Fruit fly (Drosophila melanogaster) whole organism, embryonic: ENCODE data around the gene CG11030.

Experiments
- CG10654 ChIP-seq: fragments of 200-800 bp; sonication (Bioruptor generic); optimal IDR thresholded peaks from 2 replicates; lab custom pipeline; 2016; ENCODE audit warnings: missing biosample characterization, missing genetic modification characterization
- CG11723 ChIP-seq: fragments of 200-800 bp; sonication (Bioruptor generic); optimal IDR thresholded peaks from 2 replicates; lab custom pipeline; 2017; ENCODE audit warnings: missing biosample characterization, mild to moderate bottlenecking, missing genetic modification characterization
- CG12236 ChIP-seq: fragments of 200-800 bp; sonication (Bioruptor generic); optimal IDR thresholded peaks from 2 replicates; lab custom pipeline; 2016; ENCODE audit warnings: missing biosample characterization, missing genetic modification characterization
- CG13424 ChIP-seq: fragments of 200-800 bp; sonication (Bioruptor generic); optimal IDR thresholded peaks from 2 replicates; lab custom pipeline; 2019; ENCODE audit warnings: missing biosample characterization, mild to moderate bottlenecking, missing genetic modification characterization, moderate library complexity
- CG14014 ChIP-seq: fragments of 200-800 bp; sonication (Bioruptor generic); IDR thresholded peaks from 2 replicates; pipeline ENCODE4 v1.3.6; 2022; ENCODE audit warnings: missing biosample characterization, missing genetic modification characterization
- CG1529 ChIP-seq: fragments of 200-800 bp; sonication (Bioruptor generic); optimal IDR thresholded peaks from 3 replicates; lab custom pipeline; 2018; ENCODE audit warnings: missing biosample characterization, missing genetic modification characterization
- CG16813 ChIP-seq: fragments of 200-800 bp; sonication (Bioruptor generic); IDR thresholded peaks from 3 replicates; pipeline ENCODE4 v1.3.6; 2022; ENCODE audit warnings: missing biosample characterization, missing genetic modification characterization; ENCODE audit not compliant: partially characterized antibody
- CG16863 ChIP-seq: fragments of 200-800 bp; sonication (Bioruptor generic); optimal IDR thresholded peaks from 3 replicates; lab custom pipeline; 2016; ENCODE audit warnings: missing biosample characterization, missing genetic modification characterization
- CG17802 ChIP-seq: fragments of 200-800 bp; sonication (Bioruptor generic); optimal IDR thresholded peaks from 2 replicates; lab custom pipeline; 2018; ENCODE audit warnings: missing biosample characterization, mild to moderate bottlenecking, missing genetic modification characterization, moderate library complexity
- CG2116 ChIP-seq: fragments of 200-800 bp; sonication (Bioruptor generic); optimal IDR thresholded peaks from 3 replicates; lab custom pipeline; 2018; ENCODE audit warnings: missing biosample characterization, mild to moderate bottlenecking, missing genetic modification characterization
- CG2199 ChIP-seq: fragments of 200-800 bp; sonication (Bioruptor generic); IDR thresholded peaks from 3 replicates; pipeline ENCODE4 v1.3.6; 2022; ENCODE audit warnings: missing biosample characterization, missing genetic modification characterization
- CG30020 ChIP-seq: fragments of 200-800 bp; optimal IDR thresholded peaks from 2 replicates; lab custom pipeline; 2019; ENCODE audit warnings: missing biosample characterization, mild to moderate bottlenecking, missing genetic modification characterization, moderate library complexity
- CG34422 ChIP-seq: fragments of 200-800 bp; sonication (Bioruptor generic); IDR thresholded peaks from 3 replicates; pipeline ENCODE4 v1.3.6; 2022; ENCODE audit warnings: missing biosample characterization, missing genetic modification characterization
- CG4617 ChIP-seq: fragments of 200-800 bp; sonication (Bioruptor generic); optimal IDR thresholded peaks from 3 replicates; lab custom pipeline; 2016; ENCODE audit warnings: missing biosample characterization, missing genetic modification characterization, borderline replicate concordance
- CG6254 ChIP-seq: fragments of 200-800 bp; sonication (Bioruptor generic); optimal IDR thresholded peaks from 3 replicates; lab custom pipeline; 2017; ENCODE audit warnings: mild to moderate bottlenecking, missing biosample characterization, missing genetic modification reagents, missing genetic modification characterization
- CG8290 ChIP-seq, 3 experiments: fragments of 200-800 bp; sonication (Bioruptor generic); optimal IDR thresholded peaks; 2 replicates each; lab custom pipeline; 2016 to 2019; ENCODE audit warnings: missing biosample characterization in 3 of 3, missing genetic modification characterization in 3 of 3, mild to moderate bottlenecking in 2 of 3, moderate library complexity in 1 of 3
- Fer1 ChIP-seq: fragments of 200-800 bp; sonication (Bioruptor generic); optimal IDR thresholded peaks from 2 replicates; lab custom pipeline; 2017; ENCODE audit warnings: missing biosample characterization, mild to moderate bottlenecking, missing genetic modification characterization
- HmgZ ChIP-seq: fragments of 200-800 bp; sonication (Bioruptor generic); optimal IDR thresholded peaks from 2 replicates; lab custom pipeline; 2018; ENCODE audit warnings: missing biosample characterization, mild to moderate bottlenecking, missing genetic modification characterization
- Ptx1 ChIP-seq: fragments of 200-800 bp; sonication (Bioruptor generic); IDR thresholded peaks from 2 replicates; pipeline ENCODE4 v1.3.6; 2022; ENCODE audit warnings: missing biosample characterization, missing genetic modification characterization
- Taf1 ChIP-seq: fragments of 200-800 bp; sonication (Bioruptor generic); IDR thresholded peaks from 2 replicates; pipeline ENCODE4 v1.3.6; 2022; ENCODE audit warnings: missing biosample characterization, missing genetic modification characterization
- az2 ChIP-seq: fragments of 200-800 bp; sonication (Bioruptor generic); optimal IDR thresholded peaks from 3 replicates; lab custom pipeline; 2016; ENCODE audit warnings: missing biosample characterization, missing genetic modification characterization
- bcd ChIP-seq: fragments of 200-800 bp; sonication (Bioruptor generic); optimal IDR thresholded peaks from 2 replicates; lab custom pipeline; 2017; ENCODE audit warnings: missing biosample characterization, mild to moderate bottlenecking, missing genetic modification characterization
- chinmo ChIP-seq: fragments of 200-800 bp; sonication (Bioruptor generic); IDR thresholded peaks from 4 replicates; pipeline ENCODE4 v1.3.6; 2022; ENCODE audit warnings: missing biosample characterization, missing genetic modification characterization; ENCODE audit not compliant: partially characterized antibody
- danr ChIP-seq: fragments of 200-800 bp; sonication (Bioruptor generic); IDR thresholded peaks from 2 replicates; pipeline ENCODE4 v1.3.6; 2022; ENCODE audit warnings: missing biosample characterization, missing genetic modification characterization
- exex ChIP-seq: fragments of 200-800 bp; sonication (Bioruptor generic); optimal IDR thresholded peaks from 4 replicates; lab custom pipeline; 2018; ENCODE audit warnings: missing biosample characterization, mild to moderate bottlenecking, missing genetic modification characterization, moderate library complexity
- gcm ChIP-seq: fragments of 200-800 bp; sonication (Bioruptor generic); optimal IDR thresholded peaks from 2 replicates; lab custom pipeline; 2019; ENCODE audit warnings: missing biosample characterization, mild to moderate bottlenecking, missing genetic modification characterization, moderate library complexity
- gsb ChIP-seq: fragments of 200-800 bp; sonication (Bioruptor generic); IDR thresholded peaks from 2 replicates; pipeline ENCODE4 v1.3.6; 2022; ENCODE audit warnings: missing biosample characterization, missing genetic modification characterization
- knrl ChIP-seq: fragments of 200-800 bp; sonication (Bioruptor generic); IDR thresholded peaks from 3 replicates; pipeline ENCODE4 v1.3.6; 2022; ENCODE audit warnings: missing biosample characterization, missing genetic modification characterization; ENCODE audit not compliant: partially characterized antibody
- lilli ChIP-seq: fragments of 200-800 bp; sonication (Bioruptor generic); optimal IDR thresholded peaks from 3 replicates; lab custom pipeline; 2016; ENCODE audit warnings: missing biosample characterization, missing genetic modification characterization
- lmd ChIP-seq: fragments of 200-800 bp; sonication (Bioruptor generic); IDR thresholded peaks from 2 replicates; pipeline ENCODE4 v1.3.6; 2022; ENCODE audit warnings: missing biosample characterization, missing genetic modification characterization
- mam ChIP-seq: fragments of 200-800 bp; sonication (Bioruptor generic); optimal IDR thresholded peaks from 3 replicates; lab custom pipeline; 2016; ENCODE audit warnings: missing biosample characterization, missing genetic modification characterization
- nerfin-2 ChIP-seq: fragments of 200-800 bp; sonication (Bioruptor generic); IDR thresholded peaks from 2 replicates; pipeline ENCODE4 v1.3.6; 2022; ENCODE audit warnings: missing biosample characterization, missing genetic modification characterization; ENCODE audit not compliant: partially characterized antibody
- slbo ChIP-seq: fragments of 200-800 bp; sonication (Bioruptor generic); IDR thresholded peaks from 2 replicates; pipeline ENCODE4 v1.3.6; 2022; ENCODE audit warnings: missing biosample characterization, missing genetic modification characterization
- sob ChIP-seq: fragments of 200-800 bp; sonication (Bioruptor generic); IDR thresholded peaks from 2 replicates; pipeline ENCODE4 v1.3.6; 2022; ENCODE audit warnings: missing biosample characterization, missing genetic modification characterization
- stwl ChIP-seq: fragments of 200-800 bp; sonication (Bioruptor generic); optimal IDR thresholded peaks from 3 replicates; lab custom pipeline; 2018; ENCODE audit warnings: missing biosample characterization, mild to moderate bottlenecking, missing genetic modification characterization, moderate library complexity
- sug ChIP-seq: fragments of 200-800 bp; optimal IDR thresholded peaks from 2 replicates; lab custom pipeline; 2019; ENCODE audit warnings: missing biosample characterization, mild to moderate bottlenecking, missing genetic modification characterization, moderate library complexity
- tx ChIP-seq: fragments of 200-800 bp; sonication (Bioruptor generic); optimal IDR thresholded peaks from 2 replicates; lab custom pipeline; 2016; ENCODE audit warnings: missing biosample characterization, missing genetic modification characterization
- vnd ChIP-seq: fragments of 200-800 bp; sonication (Bioruptor generic); IDR thresholded peaks from 3 replicates; pipeline ENCODE4 v1.3.6; 2022; ENCODE audit warnings: missing biosample characterization, missing genetic modification characterization; ENCODE audit not compliant: partially characterized antibody

CG11030 gene

dm6 chr2L:5771179-5771578, 46.7 kb downstream of the CG11030 start (continued):
- TF ChIP-seq stwl (tag; lab: Kevin White, UChicago): peak; percentile 78
- 0 out of 2 replicates have a peak, but pooled peaks have one; percentile 10 for TF ChIP-seq gsb (GFP tag; lab: Robert Waterston, UW)
- peak; percentile 45 for TF ChIP-seq HmgZ (tag; lab: Kevin White, UChicago)
- TF ChIP-seq CG14014 (GFP tag; lab: Robert Waterston, UW): 0 out of 2 replicates have a peak, but pooled peaks have one; percentile 17
- TF ChIP-seq Ptx1 (GFP tag; lab: Robert Waterston, UW): peak; percentile 63
- TF ChIP-seq slbo: peak; percentile 74
- TF ChIP-seq CG8290 (GFP tag; optimal IDR thresholded peaks at IDR 0.05; lab: Kevin White, UChicago): peak; percentile 10
- TF ChIP-seq CG8290 (tag; optimal IDR thresholded peaks at IDR 0.05; lab: Kevin White, UChicago): no peak
- TF ChIP-seq CG16813 (GFP tag; lab: Robert Waterston, UW): peak; percentile 60
- TF ChIP-seq knrl (GFP tag; lab: Robert Waterston, UW): peak; percentile 77
- TF ChIP-seq az2 (GFP tag; lab: Kevin White, UChicago): peak; percentile 39
- peak; percentile 41 for TF ChIP-seq bcd (GFP tag; lab: Kevin White, UChicago)
- no peak for TF ChIP-seq gcm (GFP tag; lab: Kevin White, UChicago)
- no peak for TF ChIP-seq CG2116 (GFP tag; lab: Kevin White, UChicago)
- TF ChIP-seq lmd (GFP tag; lab: Robert Waterston, UW): peak; percentile 46; the same call in 1 of the 2 replicates
- peak; percentile 32 for TF ChIP-seq mam (GFP tag; lab: Kevin White, UChicago)
- TF ChIP-seq CG13424 (tag; lab: Kevin White, UChicago): peak; percentile 5
- peak; percentile 6 for TF ChIP-seq CG16863 (GFP tag; lab: Kevin White, UChicago)
- TF ChIP-seq vnd (GFP tag; lab: Robert Waterston, UW): peak; percentile 50; the same call in 2 of the 3 replicates
- peak; percentile 41 for TF ChIP-seq sug (tag; lab: Kevin White, UChicago)
- peak; percentile 38; the same call in 1 of the 2 replicates for TF ChIP-seq sob (GFP tag; lab: Robert Waterston, UW)
- TF ChIP-seq chinmo (GFP tag; lab: Robert Waterston, UW): 0 out of 4 replicates have a peak, but pooled peaks have one; percentile 8
- TF ChIP-seq CG6254 (GFP tag; lab: Kevin White, UChicago): no peak
- TF ChIP-seq CG10654 (GFP tag; lab: Kevin White, UChicago): peak; percentile 5
- no peak for TF ChIP-seq danr (GFP tag; lab: Robert Waterston, UW)
- peak; percentile 37 for TF ChIP-seq lilli (GFP tag; lab: Kevin White, UChicago)
- no peak for TF ChIP-seq CG1529
- no peak for TF ChIP-seq CG11723 (GFP tag; lab: Kevin White, UChicago)
- TF ChIP-seq Fer1 (GFP tag; lab: Kevin White, UChicago): no peak
- TF ChIP-seq tx (GFP tag; lab: Kevin White, UChicago): no peak
- no peak for TF ChIP-seq CG30020 (tag; lab: Kevin White, UChicago)
- peak; percentile 65; the same call in 2 of the 3 replicates for TF ChIP-seq CG34422 (GFP tag; lab: Robert Waterston, UW)
- TF ChIP-seq CG12236 (GFP tag; lab: Kevin White, UChicago): no peak

dm6 chr2L:5772262-5772661, 47.8 kb downstream of the CG11030 start:
- TF ChIP-seq nerfin-2 (no peak), CG4617 (no peak), Taf1 (GFP tag; lab: Robert Waterston, UW) (no peak), exex (tag; lab: Kevin White, UChicago) (peak; percentile 11), gcm (GFP tag; lab: Kevin White, UChicago) (peak; percentile 46), CG17802 (tag; lab: Kevin White, UChicago) (no peak), CG2199 (GFP tag; lab: Robert Waterston, UW) (0 out of 3 replicates have a peak, but pooled peaks have one; percentile 52)
